Worm (Caenorhabditis elegans): Measurements from ENCODE around the gene F56D2.2.

- TF ChIP-seq him-1 (tag; optimal IDR thresholded peaks at IDR 0.05) (no peak), dao-5 (tag; optimal IDR thresholded peaks at IDR 0.05) (no peak), W03F9.2 (tag; optimal IDR thresholded peaks at IDR 0.05) (peak; percentile 66)
Observed at ce11 chrIII:5591668-5592149, 4.6 kb downstream of the F56D2.2 start, which contains the start of the genes ddx-15 and ucr-1.

All from whole organism, L4/young adult.